Fruit fly (Drosophila melanogaster): ENCODE data around the gene S-Lap3.

Gene S-Lap3

DNA sequence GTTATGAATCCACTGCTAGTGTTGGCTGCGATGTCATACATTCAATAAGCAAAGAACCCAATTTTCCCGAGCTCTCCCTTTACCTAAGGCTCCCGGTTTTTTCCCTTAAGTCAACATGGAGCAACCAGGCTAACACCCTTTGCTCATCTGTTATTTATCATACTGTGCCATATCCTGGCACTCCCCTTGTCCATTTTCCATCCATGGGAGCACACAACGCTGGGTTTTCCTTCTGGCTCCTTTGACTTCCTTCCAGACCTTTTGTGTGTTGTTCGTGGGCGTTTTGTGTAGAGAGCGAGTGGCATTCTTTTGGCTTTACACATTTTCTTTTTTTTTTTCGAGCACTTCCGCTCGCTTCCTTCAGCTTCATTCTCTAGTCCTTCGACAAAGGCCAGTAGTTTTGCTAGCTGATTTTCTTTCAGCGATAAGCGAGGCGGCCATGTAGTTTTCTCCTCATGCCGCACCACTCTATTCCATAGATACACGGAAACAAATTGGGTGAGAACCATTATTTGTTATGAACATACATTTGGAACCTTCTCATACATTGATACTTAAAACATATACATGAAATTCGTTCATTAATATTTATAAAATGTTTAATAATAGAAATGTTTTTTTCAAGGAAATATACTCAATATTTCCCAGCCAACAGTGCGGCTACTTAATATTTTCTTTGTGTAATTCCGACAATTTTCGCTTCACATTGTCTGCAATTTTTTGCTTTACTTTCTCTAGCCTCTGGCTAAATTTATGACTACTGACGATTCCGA is 31.1 kb downstream of the S-Lap3 start (continued):
- no peak for TF ChIP-seq CG6765 (GFP tag; optimal IDR thresholded peaks at IDR 0.05)
- TF ChIP-seq her (GFP tag; optimal IDR thresholded peaks at IDR 0.05) = no peak
- no peak for TF ChIP-seq Hsf (GFP tag; optimal IDR thresholded peaks at IDR 0.05)
- no peak for TF ChIP-seq Vsx1 (GFP tag; optimal IDR thresholded peaks at IDR 0.05)
- peak; percentile 28; the same call in 1 of the 2 replicates for TF ChIP-seq slbo (GFP tag; IDR thresholded peaks at IDR 0.05)
- no peak for TF ChIP-seq TFAM (GFP tag; optimal IDR thresholded peaks at IDR 0.05)
- no peak for TF ChIP-seq mam (GFP tag; optimal IDR thresholded peaks at IDR 0.05)
- TF ChIP-seq hb (GFP tag; IDR thresholded peaks at IDR 0.05; ENCODE audit: partially characterized antibody) = no peak
- TF ChIP-seq tna (GFP tag; IDR thresholded peaks at IDR 0.05; ENCODE audit: partially characterized antibody) = no peak
- no peak for TF ChIP-seq CG3065 (GFP tag; optimal IDR thresholded peaks at IDR 0.05)
- no peak for TF ChIP-seq NFAT (GFP tag; IDR thresholded peaks at IDR 0.05)
- TF ChIP-seq pita (GFP tag; optimal IDR thresholded peaks at IDR 0.05) = no peak
- TF ChIP-seq CG12104 (GFP tag; optimal IDR thresholded peaks at IDR 0.05) = no peak
- peak; percentile 40 for TF ChIP-seq gem (tag; optimal IDR thresholded peaks at IDR 0.05)
- peak; percentile 26 for TF ChIP-seq CG13424 (tag; optimal IDR thresholded peaks at IDR 0.05)
- no peak for TF ChIP-seq CG31365 (tag; optimal IDR thresholded peaks at IDR 0.05)
- TF ChIP-seq Fer1 (GFP tag; optimal IDR thresholded peaks at IDR 0.05) = peak; percentile 32
- no peak for TF ChIP-seq Eip74EF (GFP tag; optimal IDR thresholded peaks at IDR 0.05)
- TF ChIP-seq cwo (GFP tag; optimal IDR thresholded peaks at IDR 0.05) = peak; percentile 2
- no peak for TF ChIP-seq schlank (tag; optimal IDR thresholded peaks at IDR 0.05)
- TF ChIP-seq CG7987 (GFP tag; optimal IDR thresholded peaks at IDR 0.05) = no peak
- TF ChIP-seq ERR (GFP tag; optimal IDR thresholded peaks at IDR 0.05) = no peak
- TF ChIP-seq row (GFP tag; IDR thresholded peaks at IDR 0.05) = peak; percentile 47; the same call in 2 of the 3 replicates
- peak; percentile 68 for TF ChIP-seq CG18599 (GFP tag; optimal IDR thresholded peaks at IDR 0.05)
- TF ChIP-seq CG7963 (GFP tag; IDR thresholded peaks at IDR 0.05; ENCODE audit: partially characterized antibody) = no peak
- no peak for TF ChIP-seq br (optimal IDR thresholded peaks at IDR 0.05)
- TF ChIP-seq Tbp (GFP tag; optimal IDR thresholded peaks at IDR 0.05) = no peak
- TF ChIP-seq az2 (GFP tag; optimal IDR thresholded peaks at IDR 0.05) = no peak
- no peak for TF ChIP-seq MTF-1 (GFP tag; optimal IDR thresholded peaks at IDR 0.05; ENCODE audit: borderline replicate concordance)
- no peak for TF ChIP-seq CoRest (tag; optimal IDR thresholded peaks at IDR 0.05)

DNA sequence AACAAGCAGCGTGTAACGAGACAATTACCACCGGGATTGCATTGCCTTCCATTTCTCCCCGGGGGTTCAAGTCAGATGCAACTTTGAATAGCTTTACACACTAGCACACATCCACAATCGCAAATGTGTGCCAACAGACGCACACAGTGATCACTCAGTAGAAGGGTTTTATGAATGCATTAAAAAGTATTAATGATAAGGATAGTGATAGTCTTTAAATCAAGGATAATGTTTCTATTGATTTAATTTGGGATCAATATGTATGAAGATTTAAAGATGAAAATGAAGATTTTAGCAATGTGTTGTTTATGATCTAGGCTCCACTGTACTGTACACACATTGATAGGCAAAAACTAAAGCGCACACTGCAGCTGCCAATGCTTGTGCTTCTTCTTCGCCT is 39.6 kb downstream of the S-Lap3 start:
- TF ChIP-seq CG30403 (GFP tag; optimal IDR thresholded peaks at IDR 0.05) (no peak), CG3726 (GFP tag; IDR thresholded peaks at IDR 0.05) (peak; percentile 19; the same call in 1 of the 3 replicates), B-H1 (GFP tag; IDR thresholded peaks at IDR 0.05) (no peak), ewg (GFP tag; optimal IDR thresholded peaks at IDR 0.05) (no peak), Hr51 (GFP tag; optimal IDR thresholded peaks at IDR 0.05) (no peak), grau (tag; optimal IDR thresholded peaks at IDR 0.05) (peak; percentile 67), Hmx (GFP tag; optimal IDR thresholded peaks at IDR 0.05) (no peak), gcm (GFP tag; optimal IDR thresholded peaks at IDR 0.05) (no peak), CG11456 (GFP tag; IDR thresholded peaks at IDR 0.05) (no peak), CG14050 (GFP tag; IDR thresholded peaks at IDR 0.05) (no peak), sqz (GFP tag; optimal IDR thresholded peaks at IDR 0.05) (no peak), Dad (GFP tag; optimal IDR thresholded peaks at IDR 0.05) (no peak), pb (GFP tag; optimal IDR thresholded peaks at IDR 0.05) (no peak), slbo (GFP tag; IDR thresholded peaks at IDR 0.05) (no peak), Atf-2 (GFP tag; optimal IDR thresholded peaks at IDR 0.05) (no peak), CG10959 (GFP tag; IDR thresholded peaks at IDR 0.05) (0 out of 2 replicates have a peak, but pooled peaks have one; percentile 8), Atf6 (GFP tag; IDR thresholded peaks at IDR 0.05) (no peak), CG42726 (GFP tag; IDR thresholded peaks at IDR 0.05; ENCODE audit: partially characterized antibody) (no peak), D (optimal IDR thresholded peaks at IDR 0.05) (no peak), D (GFP tag; optimal IDR thresholded peaks at IDR 0.05) (no peak), sisA (GFP tag; IDR thresholded peaks at IDR 0.05) (no peak), lmd (GFP tag; IDR thresholded peaks at IDR 0.05) (0 out of 2 replicates have a peak, but pooled peaks have one; percentile 8)
